Worm (Caenorhabditis elegans) whole organism, early embryonic: Measurements from ENCODE around the gene C07B5.2.
A peak's percentile ranks its signal among the peaks of the same experiment; 100 is the strongest.

Experiments used
- B0310.2 ChIP-seq: sonication (generic microtip); optimal IDR thresholded peaks from 2 replicates; lab custom pipeline; 2016; ENCODE audit warnings: mild to moderate bottlenecking, missing genetic modification characterization, missing compliant biosample characterization
- F13C5.2 ChIP-seq: sonication (generic microtip); optimal IDR thresholded peaks from 2 replicates; lab custom pipeline; 2017; ENCODE audit warnings: mild to moderate bottlenecking, missing genetic modification characterization, inconsistent platforms, missing compliant biosample characterization
- aly-1 ChIP-seq: sonication (generic microtip); optimal IDR thresholded peaks from 2 replicates; lab custom pipeline; 2016; ENCODE audit warnings: missing genetic modification characterization, missing compliant biosample characterization
- ama-1 ChIP-seq: fragments of 150-350 bp; optimal IDR thresholded peaks from 2 replicates; lab custom pipeline; 2014
- ceh-13 ChIP-seq: fragments of 200-800 bp; sonication (Bioruptor generic); optimal IDR thresholded peaks from 2 replicates; lab custom pipeline; 2018; ENCODE audit warnings: mild to moderate bottlenecking, missing genetic modification characterization, missing compliant biosample characterization
- ceh-36 ChIP-seq: sonication (generic microtip); optimal IDR thresholded peaks from 2 replicates; lab custom pipeline; 2016; ENCODE audit warnings: missing genetic modification characterization, inconsistent platforms, missing compliant biosample characterization
- ets-7 ChIP-seq: sonication (generic microtip); optimal IDR thresholded peaks from 2 replicates; lab custom pipeline; 2016; ENCODE audit warnings: missing genotype, missing genetic modification characterization, missing compliant biosample characterization
- flt-1 ChIP-seq: fragments of 200-800 bp; sonication (Bioruptor generic); IDR thresholded peaks from 2 replicates; pipeline ENCODE4 v1.3.6; 2022; ENCODE audit warnings: missing genetic modification characterization, missing compliant biosample characterization
- hmbx-1 ChIP-seq: sonication (generic microtip); optimal IDR thresholded peaks from 2 replicates; lab custom pipeline; 2016; ENCODE audit warnings: mild to moderate bottlenecking, missing genetic modification characterization, missing compliant biosample characterization
- hmg-4 ChIP-seq: fragments of 200-800 bp; sonication (Bioruptor generic); optimal IDR thresholded peaks from 2 replicates; lab custom pipeline; 2018; ENCODE audit warnings: mild to moderate bottlenecking, missing genetic modification characterization, missing compliant biosample characterization
- hnd-1 ChIP-seq: sonication (generic microtip); optimal IDR thresholded peaks from 2 replicates; lab custom pipeline; 2016; ENCODE audit warnings: missing genetic modification characterization, missing compliant biosample characterization
- pes-1 ChIP-seq: fragments of 200-800 bp; sonication (Bioruptor generic); IDR thresholded peaks from 2 replicates; pipeline ENCODE4 v1.3.6; 2022; ENCODE audit warnings: missing genetic modification reagents, missing genetic modification characterization, missing compliant biosample characterization
- scrt-1 ChIP-seq: fragments of 200-800 bp; sonication (Bioruptor generic); IDR thresholded peaks from 2 replicates; pipeline ENCODE4 v1.3.6; 2022; ENCODE audit warnings: missing genetic modification characterization, missing compliant biosample characterization
- sea-1 ChIP-seq: fragments of 200-800 bp; sonication (Bioruptor generic); conservative IDR thresholded peaks from 2 replicates; pipeline ENCODE4 v1.3.6; 2022; ENCODE audit warnings: missing genetic modification characterization, missing compliant biosample characterization
- tbx-11 ChIP-seq: fragments of 200-800 bp; sonication (Bioruptor generic); IDR thresholded peaks from 2 replicates; pipeline ENCODE4 v1.3.6; 2022; ENCODE audit warnings: missing genetic modification characterization, missing compliant biosample characterization
- tbx-37 ChIP-seq: fragments of 200-800 bp; sonication (Bioruptor generic); conservative IDR thresholded peaks from 2 replicates; pipeline ENCODE4 v1.3.6; 2022; ENCODE audit warnings: missing genetic modification reagents, missing genetic modification characterization, missing compliant biosample characterization
- tra-4 ChIP-seq: sonication (generic microtip); optimal IDR thresholded peaks from 2 replicates; lab custom pipeline; 2017; ENCODE audit warnings: missing genetic modification characterization, missing compliant biosample characterization

The C07B5.2 gene

ce11 chrX:9509516-9509915 is 7.5 kb downstream of the C07B5.2 start:
- no peak for TF ChIP-seq sea-1 (GFP tag; lab: Robert Waterston, UW)
- TF ChIP-seq hmg-4 (GFP tag; lab: Kevin White, UChicago) = no peak
- TF ChIP-seq tra-4 = no peak
- no peak for TF ChIP-seq ceh-36
- TF ChIP-seq pes-1 (GFP tag; lab: Robert Waterston, UW) = no peak
- no peak for TF ChIP-seq scrt-1 (GFP tag; lab: Robert Waterston, UW)
- no peak for TF ChIP-seq tbx-11
- TF ChIP-seq hnd-1 (tag; lab: Kevin White, UChicago) = no peak
- TF ChIP-seq hmbx-1 = no peak
- TF ChIP-seq ama-1 = no peak
- TF ChIP-seq ceh-13 = no peak
- no peak for TF ChIP-seq aly-1 (tag; lab: Kevin White, UChicago)
- no peak for TF ChIP-seq flt-1 (GFP tag; lab: Robert Waterston, UW)
- no peak for TF ChIP-seq ets-7 (tag; lab: Kevin White, UChicago)

DNA sequence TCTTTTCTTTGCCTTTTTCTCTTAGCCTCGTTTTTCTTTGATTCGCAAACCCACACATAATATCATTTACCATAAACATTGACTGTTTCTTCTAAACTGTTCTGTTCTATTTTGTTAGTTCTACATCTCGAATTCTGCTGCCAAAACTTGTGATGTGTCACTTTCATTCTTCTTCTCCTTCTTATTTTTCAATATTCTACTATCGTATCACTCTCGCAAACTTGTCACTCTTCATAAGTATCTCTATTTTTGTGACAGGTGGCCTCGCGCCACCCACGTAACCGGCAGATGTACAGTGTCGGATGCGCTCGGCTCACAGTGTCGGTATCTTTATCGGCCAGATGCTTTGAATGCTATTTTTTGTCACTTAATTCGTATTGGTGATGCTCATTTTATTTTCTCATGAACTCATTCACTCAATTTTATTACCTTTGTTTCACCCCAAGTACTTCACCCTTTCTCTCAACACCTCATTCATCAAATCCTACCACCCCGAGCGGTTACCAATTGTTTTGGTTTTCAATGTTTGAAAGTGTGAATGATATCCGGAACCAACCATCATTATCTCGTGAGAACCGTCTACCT is 8.5 kb downstream of the C07B5.2 start:
- no peak for TF ChIP-seq aly-1 (tag; lab: Kevin White, UChicago)
- no peak for TF ChIP-seq ceh-13
- no peak for TF ChIP-seq scrt-1 (GFP tag; lab: Robert Waterston, UW)
- TF ChIP-seq flt-1 (GFP tag; lab: Robert Waterston, UW) = no peak
- no peak for TF ChIP-seq tbx-11
- no peak for TF ChIP-seq tbx-37
- TF ChIP-seq pes-1 (GFP tag; lab: Robert Waterston, UW) = no peak
- no peak for TF ChIP-seq hmbx-1
- no peak for TF ChIP-seq ceh-36

ce11 chrX:9506341-9506740 is 10.7 kb downstream of the C07B5.2 start:
- no peak for TF ChIP-seq scrt-1 (GFP tag; lab: Robert Waterston, UW)
- no peak for TF ChIP-seq tbx-37
- TF ChIP-seq hnd-1 (tag; lab: Kevin White, UChicago) = no peak
- TF ChIP-seq flt-1 (GFP tag; lab: Robert Waterston, UW) = no peak
- TF ChIP-seq ets-7 (tag; lab: Kevin White, UChicago) = no peak
- TF ChIP-seq hmbx-1 = no peak
- no peak for TF ChIP-seq aly-1 (tag; lab: Kevin White, UChicago)
- no peak for TF ChIP-seq F13C5.2 (tag; lab: Kevin White, UChicago)
- no peak for TF ChIP-seq ceh-36
- TF ChIP-seq tbx-11 = no peak
- TF ChIP-seq tra-4 = no peak
- no peak for TF ChIP-seq ama-1

- TF ChIP-seq hmg-4 (GFP tag; lab: Kevin White, UChicago) (peak; percentile 4), B0310.2 (tag; lab: Kevin White, UChicago) (no peak), scrt-1 (GFP tag; lab: Robert Waterston, UW) (peak; percentile 44; the same call in 1 of the 2 replicates)
Observed at ce11 chrX:9504911-9505397, 12.1 kb downstream of the C07B5.2 start.

DNA sequence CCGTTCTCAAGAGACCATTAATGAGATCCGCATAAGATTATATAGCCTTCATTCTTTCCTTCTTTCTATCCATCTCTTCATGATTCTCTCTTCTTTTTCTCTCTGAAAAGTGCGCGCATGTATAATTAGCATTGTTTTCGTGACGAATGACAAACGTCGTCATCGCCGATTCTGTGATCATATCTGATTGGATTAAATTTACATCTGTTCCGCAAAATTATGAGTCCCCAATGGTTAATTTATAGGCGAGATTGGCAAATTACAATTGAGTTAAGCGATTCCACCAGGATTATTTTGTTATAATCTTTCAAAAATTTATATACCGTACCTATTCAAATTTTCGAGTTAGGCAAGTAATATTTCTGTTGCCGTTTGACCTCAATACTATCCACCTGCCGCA is 12.8 kb downstream of the C07B5.2 start:
- no peak for TF ChIP-seq tbx-11
- no peak for TF ChIP-seq scrt-1 (GFP tag; lab: Robert Waterston, UW)
- no peak for TF ChIP-seq sea-1 (GFP tag; lab: Robert Waterston, UW)
- no peak for TF ChIP-seq ama-1
- no peak for TF ChIP-seq B0310.2 (tag; lab: Kevin White, UChicago)
- no peak for TF ChIP-seq pes-1 (GFP tag; lab: Robert Waterston, UW)
- TF ChIP-seq hnd-1 (tag; lab: Kevin White, UChicago) = no peak
- no peak for TF ChIP-seq ceh-13
- no peak for TF ChIP-seq ets-7 (tag; lab: Kevin White, UChicago)

- TF ChIP-seq ceh-36 = no peak
- no peak for TF ChIP-seq aly-1 (tag; lab: Kevin White, UChicago)
- no peak for TF ChIP-seq pes-1 (GFP tag; lab: Robert Waterston, UW)
- TF ChIP-seq ama-1 = no peak
- TF ChIP-seq tbx-11 = no peak
- TF ChIP-seq hmg-4 (GFP tag; lab: Kevin White, UChicago) = no peak
- TF ChIP-seq ceh-13 = no peak
- TF ChIP-seq tra-4 = no peak
- TF ChIP-seq hnd-1 (tag; lab: Kevin White, UChicago) = no peak
- TF ChIP-seq F13C5.2 (tag; lab: Kevin White, UChicago) = no peak
- TF ChIP-seq B0310.2 (tag; lab: Kevin White, UChicago) = no peak
- TF ChIP-seq hmbx-1 = no peak
- TF ChIP-seq scrt-1 (GFP tag; lab: Robert Waterston, UW) = no peak
- TF ChIP-seq sea-1 (GFP tag; lab: Robert Waterston, UW) = no peak
- no peak for TF ChIP-seq ets-7 (tag; lab: Kevin White, UChicago)
- no peak for TF ChIP-seq flt-1 (GFP tag; lab: Robert Waterston, UW)
- TF ChIP-seq tbx-37 = no peak
Observed at ce11 chrX:9499355-9499754, 17.7 kb downstream of the C07B5.2 start.

ce11 chrX:9494661-9495060 is 22.3 kb downstream of the C07B5.2 start:
- TF ChIP-seq B0310.2 (tag; lab: Kevin White, UChicago) = peak; percentile 46
- no peak for TF ChIP-seq scrt-1 (GFP tag; lab: Robert Waterston, UW)

DNA sequence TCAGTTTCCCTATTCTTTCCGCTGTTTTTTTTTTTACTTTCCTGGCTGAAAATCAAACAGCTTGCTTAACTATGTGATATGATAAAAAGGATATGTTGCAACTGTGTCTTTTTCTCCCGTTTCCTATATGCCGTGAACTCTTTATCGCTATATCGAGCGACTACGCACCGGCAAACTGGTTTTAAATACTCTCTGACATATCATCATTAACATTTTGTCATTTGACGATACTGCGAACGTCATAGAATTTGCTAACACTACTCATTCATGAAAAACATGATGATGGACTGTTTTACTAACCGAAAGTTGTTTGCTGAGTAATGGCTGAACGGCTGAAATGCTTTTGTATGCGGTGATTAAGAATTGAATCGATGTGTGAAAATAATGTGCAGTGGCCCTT is 25.6 kb downstream of the C07B5.2 start:
- no peak for TF ChIP-seq B0310.2 (tag; lab: Kevin White, UChicago)
- no peak for TF ChIP-seq ceh-36
- TF ChIP-seq tbx-11 = no peak

DNA sequence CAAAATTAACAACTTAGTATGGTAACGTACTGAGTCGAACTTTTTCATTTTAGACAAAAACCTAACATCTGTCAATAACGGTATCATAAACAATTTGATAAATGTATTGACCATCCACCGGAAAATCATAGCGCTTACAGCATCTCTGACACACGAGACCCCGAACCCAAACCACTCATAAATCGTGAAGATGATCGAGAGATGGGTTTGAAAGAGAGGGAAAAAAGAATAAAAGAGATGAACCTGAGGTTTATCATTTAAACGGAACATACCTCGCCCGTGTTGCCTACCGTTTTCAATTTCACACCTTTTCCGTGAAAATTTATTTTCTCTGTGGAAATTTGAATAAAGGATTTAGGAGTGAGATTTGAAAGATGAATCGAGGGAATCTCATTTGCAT is 27.4 kb downstream of the C07B5.2 start:
- TF ChIP-seq hmbx-1 = no peak
- no peak for TF ChIP-seq scrt-1 (GFP tag; lab: Robert Waterston, UW)
- no peak for TF ChIP-seq ceh-13
- no peak for TF ChIP-seq flt-1 (GFP tag; lab: Robert Waterston, UW)
- TF ChIP-seq ets-7 (tag; lab: Kevin White, UChicago) = no peak
- no peak for TF ChIP-seq hnd-1 (tag; lab: Kevin White, UChicago)
